Fruit fly (Drosophila melanogaster) whole organism, embryonic: ENCODE measurements around the gene Rcd2.
A peak's percentile ranks its signal among the peaks of the same experiment; 100 is the strongest.

Experiments used
- Adf1 ChIP-seq: fragments of 200-800 bp; sonication (Bioruptor generic); IDR thresholded peaks from 2 replicates; pipeline ENCODE4 v1.3.6; 2022; ENCODE audit warnings: missing biosample characterization, missing genetic modification characterization
- Antp ChIP-seq: fragments of 200-800 bp; sonication (Bioruptor generic); optimal IDR thresholded peaks from 3 replicates; lab custom pipeline; 2016; ENCODE audit warnings: missing biosample characterization, missing genetic modification characterization
- Blimp-1 ChIP-seq: fragments of 200-800 bp; sonication (Bioruptor generic); optimal IDR thresholded peaks from 3 replicates; lab custom pipeline; 2018; ENCODE audit warnings: missing biosample characterization, missing genetic modification characterization, mild to moderate bottlenecking, moderate library complexity, missing genetic modification reagents
- C15 ChIP-seq: fragments of 200-800 bp; sonication (Bioruptor generic); IDR thresholded peaks from 3 replicates; pipeline ENCODE4 v1.3.6; 2022; ENCODE audit warnings: missing biosample characterization, missing genetic modification characterization
- CG16863 ChIP-seq: fragments of 200-800 bp; sonication (Bioruptor generic); optimal IDR thresholded peaks from 3 replicates; lab custom pipeline; 2016; ENCODE audit warnings: missing biosample characterization, missing genetic modification characterization
- CG31365 ChIP-seq: fragments of 200-800 bp; sonication (Bioruptor generic); optimal IDR thresholded peaks from 2 replicates; lab custom pipeline; 2018; ENCODE audit warnings: missing biosample characterization, mild to moderate bottlenecking, missing genetic modification characterization
- CG32532 ChIP-seq: fragments of 200-800 bp; sonication (Bioruptor generic); IDR thresholded peaks from 2 replicates; pipeline ENCODE4 v1.3.6; 2022; ENCODE audit warnings: missing biosample characterization, missing genetic modification characterization
- CG33557 ChIP-seq: fragments of 200-800 bp; sonication (Bioruptor generic); optimal IDR thresholded peaks from 2 replicates; lab custom pipeline; 2019; ENCODE audit warnings: missing biosample characterization, mild to moderate bottlenecking, missing genetic modification characterization, moderate library complexity
- CG3838 ChIP-seq: fragments of 200-800 bp; sonication (Bioruptor generic); optimal IDR thresholded peaks from 3 replicates; lab custom pipeline; 2016; ENCODE audit warnings: missing biosample characterization, missing genetic modification characterization
- CG3995 ChIP-seq: fragments of 200-800 bp; sonication (Bioruptor generic); optimal IDR thresholded peaks from 3 replicates; lab custom pipeline; 2016; ENCODE audit warnings: missing biosample characterization, missing genetic modification characterization
- CG43689 ChIP-seq: fragments of 200-800 bp; sonication (Bioruptor generic); IDR thresholded peaks from 2 replicates; pipeline ENCODE4 v1.3.6; 2022; ENCODE audit warnings: missing biosample characterization, missing genetic modification characterization
- CG5245 ChIP-seq: fragments of 200-800 bp; sonication (Bioruptor generic); optimal IDR thresholded peaks from 3 replicates; lab custom pipeline; 2016; ENCODE audit warnings: missing biosample characterization, missing genetic modification characterization
- CG6791 ChIP-seq: fragments of 200-800 bp; sonication (Bioruptor generic); IDR thresholded peaks from 3 replicates; pipeline ENCODE4 v1.3.6; 2022; ENCODE audit warnings: missing biosample characterization, missing genetic modification characterization; ENCODE audit not compliant: partially characterized antibody
- CG7556 ChIP-seq: fragments of 200-800 bp; sonication (Bioruptor generic); optimal IDR thresholded peaks from 2 replicates; lab custom pipeline; 2017; ENCODE audit warnings: missing biosample characterization, mild to moderate bottlenecking, missing genetic modification characterization
- CG8290 ChIP-seq, 3 experiments: fragments of 200-800 bp; sonication (Bioruptor generic); optimal IDR thresholded peaks; 2 replicates each; lab custom pipeline; 2016 to 2019; ENCODE audit warnings: missing biosample characterization in 3 of 3, missing genetic modification characterization in 3 of 3, mild to moderate bottlenecking in 2 of 3, moderate library complexity in 1 of 3
- CG9797 ChIP-seq: fragments of 200-800 bp; sonication (Bioruptor generic); optimal IDR thresholded peaks from 3 replicates; lab custom pipeline; 2018; ENCODE audit warnings: missing biosample characterization, mild to moderate bottlenecking, missing genetic modification characterization
- CG9817 ChIP-seq: fragments of 200-800 bp; sonication (Bioruptor generic); optimal IDR thresholded peaks from 2 replicates; lab custom pipeline; 2018; ENCODE audit warnings: missing biosample characterization, mild to moderate bottlenecking, missing genetic modification characterization, moderate library complexity
- ERR ChIP-seq: fragments of 200-800 bp; sonication (Bioruptor generic); optimal IDR thresholded peaks from 2 replicates; lab custom pipeline; 2016; ENCODE audit warnings: missing biosample characterization, missing genetic modification characterization
- Ets65A ChIP-seq: fragments of 200-800 bp; sonication (Bioruptor generic); peaks from one replicate; lab custom pipeline; 2016; ENCODE audit warnings: missing biosample characterization, missing genetic modification characterization
- Fer3 ChIP-seq: fragments of 200-800 bp; sonication (Bioruptor generic); optimal IDR thresholded peaks from 2 replicates; lab custom pipeline; 2018; ENCODE audit warnings: missing biosample characterization, mild to moderate bottlenecking, missing genetic modification characterization, moderate library complexity
- Gug ChIP-seq: fragments of 200-800 bp; sonication (Bioruptor generic); IDR thresholded peaks from 4 replicates; pipeline ENCODE4 v1.3.6; 2022; ENCODE audit warnings: missing biosample characterization, missing genetic modification characterization
- Hand ChIP-seq: fragments of 200-800 bp; sonication (Bioruptor generic); optimal IDR thresholded peaks from 2 replicates; lab custom pipeline; 2017; ENCODE audit warnings: mild to moderate bottlenecking, missing biosample characterization, missing genetic modification reagents, missing genetic modification characterization
- Med ChIP-seq: fragments of 200-800 bp; sonication (Bioruptor generic); peaks from one replicate; lab custom pipeline; 2016; ENCODE audit warnings: missing biosample characterization, missing genetic modification characterization, mild to moderate bottlenecking, inconsistent platforms, moderate library complexity
- Nf-YA ChIP-seq: fragments of 200-800 bp; sonication (Bioruptor generic); IDR thresholded peaks from 2 replicates; pipeline ENCODE4 v1.3.6; 2022; ENCODE audit warnings: missing biosample characterization, missing genetic modification characterization
- NfI ChIP-seq: fragments of 200-800 bp; sonication (Bioruptor generic); optimal IDR thresholded peaks from 3 replicates; lab custom pipeline; 2018; ENCODE audit warnings: missing biosample characterization, mild to moderate bottlenecking, missing genetic modification characterization, moderate library complexity
- Pdp1 ChIP-seq, 2 experiments: fragments of 200-800 bp; sonication (Bioruptor generic); optimal IDR thresholded peaks; 3 replicates each; lab custom pipeline; 2016; ENCODE audit warnings: missing biosample characterization in 2 of 2, missing genetic modification characterization in 2 of 2, mild to moderate bottlenecking in 1 of 2, moderate library complexity in 1 of 2
- Sry-δ ChIP-seq: fragments of 200-800 bp; sonication (Bioruptor generic); optimal IDR thresholded peaks from 2 replicates; lab custom pipeline; 2016; ENCODE audit warnings: missing biosample characterization, missing genetic modification characterization
- ara ChIP-seq: fragments of 200-800 bp; sonication (Bioruptor generic); IDR thresholded peaks from 2 replicates; pipeline ENCODE4 v1.3.6; 2022; ENCODE audit warnings: missing biosample characterization, missing genetic modification characterization
- ash1 ChIP-seq: fragments of 200-800 bp; sonication (Bioruptor generic); optimal IDR thresholded peaks from 2 replicates; lab custom pipeline; 2018; ENCODE audit warnings: missing biosample characterization, mild to moderate bottlenecking, missing genetic modification characterization
- ato ChIP-seq: fragments of 200-800 bp; sonication (Bioruptor generic); IDR thresholded peaks from 2 replicates; pipeline ENCODE4 v1.3.6; 2022; ENCODE audit warnings: missing biosample characterization, missing genetic modification characterization; ENCODE audit not compliant: partially characterized antibody
- caup ChIP-seq: fragments of 200-800 bp; sonication (Bioruptor generic); optimal IDR thresholded peaks from 3 replicates; lab custom pipeline; 2017; ENCODE audit warnings: missing biosample characterization, mild to moderate bottlenecking, missing genetic modification characterization, moderate library complexity; ENCODE audit not compliant: severe bottlenecking
- chinmo ChIP-seq: fragments of 200-800 bp; sonication (Bioruptor generic); IDR thresholded peaks from 4 replicates; pipeline ENCODE4 v1.3.6; 2022; ENCODE audit warnings: missing biosample characterization, missing genetic modification characterization; ENCODE audit not compliant: partially characterized antibody
- chm ChIP-seq: fragments of 200-800 bp; sonication (Bioruptor generic); IDR thresholded peaks from 2 replicates; pipeline ENCODE4 v1.3.6; 2022; ENCODE audit warnings: missing biosample characterization, missing genetic modification characterization
- fd96Cb ChIP-seq: fragments of 200-800 bp; sonication (Bioruptor generic); optimal IDR thresholded peaks from 2 replicates; lab custom pipeline; 2018; ENCODE audit warnings: missing biosample characterization, mild to moderate bottlenecking, missing genetic modification characterization, moderate library complexity
- gcm ChIP-seq: fragments of 200-800 bp; sonication (Bioruptor generic); optimal IDR thresholded peaks from 2 replicates; lab custom pipeline; 2019; ENCODE audit warnings: missing biosample characterization, mild to moderate bottlenecking, missing genetic modification characterization, moderate library complexity
- hbn ChIP-seq: fragments of 200-800 bp; sonication (Bioruptor generic); IDR thresholded peaks from 2 replicates; pipeline ENCODE4 v1.3.6; 2022; ENCODE audit warnings: missing biosample characterization, missing genetic modification characterization; ENCODE audit not compliant: partially characterized antibody
- kay ChIP-seq: fragments of 200-800 bp; sonication (Bioruptor generic); optimal IDR thresholded peaks from 2 replicates; lab custom pipeline; 2016; ENCODE audit warnings: missing biosample characterization, missing genetic modification characterization
- nerfin-2 ChIP-seq: fragments of 200-800 bp; sonication (Bioruptor generic); IDR thresholded peaks from 2 replicates; pipeline ENCODE4 v1.3.6; 2022; ENCODE audit warnings: missing biosample characterization, missing genetic modification characterization; ENCODE audit not compliant: partially characterized antibody
- oc ChIP-seq: fragments of 200-800 bp; sonication (Bioruptor generic); optimal IDR thresholded peaks from 2 replicates; lab custom pipeline; 2018; ENCODE audit warnings: missing biosample characterization, mild to moderate bottlenecking, missing genetic modification characterization, moderate library complexity
- odd ChIP-seq: fragments of 200-800 bp; sonication (Bioruptor generic); optimal IDR thresholded peaks from 2 replicates; lab custom pipeline; 2017; ENCODE audit warnings: missing biosample characterization, mild to moderate bottlenecking, missing genetic modification characterization
- org-1 ChIP-seq: fragments of 200-800 bp; sonication (Bioruptor generic); optimal IDR thresholded peaks from 2 replicates; lab custom pipeline; 2017; ENCODE audit warnings: missing biosample characterization, missing genetic modification characterization
- pzg ChIP-seq: fragments of 200-800 bp; sonication (Bioruptor generic); optimal IDR thresholded peaks from 3 replicates; lab custom pipeline; 2018; ENCODE audit warnings: missing biosample characterization, mild to moderate bottlenecking, missing genetic modification characterization, moderate library complexity
- sisA ChIP-seq: fragments of 200-800 bp; sonication (Bioruptor generic); IDR thresholded peaks from 2 replicates; pipeline ENCODE4 v1.3.6; 2022; ENCODE audit warnings: missing biosample characterization, missing genetic modification characterization
- so ChIP-seq: fragments of 200-800 bp; sonication (Bioruptor generic); IDR thresholded peaks from 3 replicates; pipeline ENCODE4 v1.3.6; 2022; ENCODE audit warnings: missing biosample characterization, missing genetic modification characterization
- tll ChIP-seq, 2 experiments: fragments of 200-800 bp in 1 of 2; fragments of >200 bp in 1 of 2; sonication (Bioruptor generic) in 1 of 2; optimal IDR thresholded peaks; 2 replicates each; lab custom pipeline; 2017 to 2019; ENCODE audit warnings: missing biosample characterization in 2 of 2, missing genetic modification characterization in 2 of 2, mild to moderate bottlenecking in 1 of 2, moderate library complexity in 1 of 2
- yki ChIP-seq: fragments of >200 bp; optimal IDR thresholded peaks from 3 replicates; lab custom pipeline; 2018

The Rcd2 gene

DNA sequence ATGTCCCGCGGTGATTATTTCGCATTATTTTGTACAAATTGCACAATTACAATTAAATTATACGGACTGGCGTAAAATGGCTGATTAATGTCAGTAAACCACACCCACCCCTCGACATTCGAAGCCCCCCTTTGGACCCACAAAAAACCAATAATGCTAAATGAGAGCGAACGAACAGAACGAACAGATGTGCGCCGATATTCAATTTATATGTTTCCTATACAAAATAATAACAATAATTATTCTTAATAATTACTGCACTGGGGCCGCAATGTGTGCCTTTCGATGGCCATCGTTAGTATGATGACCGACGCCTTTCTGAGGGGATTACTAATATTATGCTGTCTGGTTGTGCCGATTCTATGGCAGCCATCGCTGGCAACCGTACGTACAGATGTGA lies 6.8 kb downstream of the Rcd2 start, which contains the start of gene CG13250:
Gene CG13250 (plus strand): TSS at position 301 of the 400 bp plus-strand sequence.
- TF ChIP-seq Sry-δ (GFP tag; lab: Kevin White, UChicago) (no peak), oc (tag; lab: Kevin White, UChicago) (no peak), kay (GFP tag; lab: Kevin White, UChicago) (no peak), Hand (GFP tag; lab: Kevin White, UChicago) (no peak), hbn (no peak), CG7556 (GFP tag; lab: Kevin White, UChicago) (no peak), fd96Cb (tag; lab: Kevin White, UChicago) (no peak), odd (GFP tag; lab: Kevin White, UChicago) (no peak), Gug (no peak), org-1 (GFP tag; lab: Kevin White, UChicago) (no peak), yki (lab: Kevin White, UChicago) (no peak), NfI (GFP tag; lab: Kevin White, UChicago) (no peak), caup (GFP tag; lab: Kevin White, UChicago) (no peak), CG3838 (GFP tag; lab: Kevin White, UChicago) (no peak), ash1 (no peak), ERR (GFP tag; lab: Kevin White, UChicago) (no peak), CG33557 (GFP tag; lab: Kevin White, UChicago) (no peak), pzg (GFP tag; lab: Kevin White, UChicago) (no peak), Nf-YA (GFP tag; lab: Robert Waterston, UW) (no peak)

- no peak for TF ChIP-seq ara (GFP tag; lab: Robert Waterston, UW)
- TF ChIP-seq Ets65A (GFP tag; lab: Kevin White, UChicago) = peak; percentile 2
- no peak for TF ChIP-seq chm (GFP tag; lab: Robert Waterston, UW)
- peak; percentile 36; the same call in 1 of the 2 replicates for TF ChIP-seq CG32532 (GFP tag; lab: Robert Waterston, UW)
- peak; percentile 29 for TF ChIP-seq gcm (GFP tag; lab: Kevin White, UChicago)
- TF ChIP-seq sisA (GFP tag; lab: Robert Waterston, UW) = no peak
- no peak for TF ChIP-seq Fer3 (tag; lab: Kevin White, UChicago)
- TF ChIP-seq CG3995 (GFP tag; lab: Kevin White, UChicago) = no peak
- no peak for TF ChIP-seq nerfin-2 (GFP tag; lab: Robert Waterston, UW)
- TF ChIP-seq Blimp-1 = no peak
- peak; percentile 57; the same call in 1 of the 3 replicates for TF ChIP-seq CG6791 (GFP tag; lab: Robert Waterston, UW)
- TF ChIP-seq chinmo = 0 out of 4 replicates have a peak, but pooled peaks have one; percentile 46
- peak in 1 of 2 experiments; percentile 39 for TF ChIP-seq Pdp1 (GFP tag; optimal IDR thresholded peaks at IDR 0.05; lab: Kevin White, UChicago)
- no peak for TF ChIP-seq so (GFP tag; lab: Robert Waterston, UW)
Observed at dm6 chr3L:20531257-20531656, 9.0 kb downstream of the Rcd2 start.

DNA sequence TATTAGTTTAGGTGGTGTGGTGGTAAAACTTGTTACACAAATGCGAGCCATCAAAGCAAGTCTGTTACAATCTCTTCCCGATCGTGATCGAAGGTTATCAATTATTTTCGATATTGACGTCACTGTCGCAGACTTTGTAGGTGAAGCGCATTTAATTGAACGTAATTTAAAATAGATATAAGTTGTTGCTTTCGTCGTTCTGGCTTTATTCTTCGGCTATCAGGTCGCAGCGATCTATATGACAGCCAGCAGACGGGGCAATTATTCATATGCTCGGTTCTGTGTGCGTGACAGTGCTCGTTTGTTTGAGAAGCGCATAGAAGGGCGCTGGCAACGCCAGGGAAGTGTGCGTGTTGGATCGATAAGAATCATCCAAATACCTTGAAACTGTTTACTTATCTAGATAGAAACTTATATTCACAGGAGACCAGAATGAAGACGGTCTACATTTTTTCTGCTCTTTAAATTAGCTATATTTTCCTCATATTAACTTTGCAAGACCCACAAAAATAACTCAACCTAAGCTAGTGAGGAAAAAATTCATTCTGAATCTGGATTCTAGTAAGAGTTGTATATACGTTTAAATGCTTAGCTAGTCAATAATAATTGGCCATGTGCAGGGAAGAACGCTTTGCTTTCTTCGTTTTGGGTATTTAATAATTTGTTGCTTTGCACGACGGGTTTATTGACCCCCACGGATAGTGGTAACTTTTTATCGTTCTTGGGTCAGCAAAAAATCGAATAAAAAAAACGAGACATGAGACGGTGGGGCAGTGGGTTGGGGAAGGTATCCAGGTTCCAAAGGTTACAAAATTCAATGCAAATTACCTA lies 9.7 kb downstream of the Rcd2 start:
- no peak for TF ChIP-seq CG9797 (GFP tag; lab: Kevin White, UChicago)
- no peak for TF ChIP-seq Adf1 (GFP tag; lab: Robert Waterston, UW)
- TF ChIP-seq CG43689 = no peak
- TF ChIP-seq CG5245 = no peak
- no peak for TF ChIP-seq hbn
- TF ChIP-seq tll (GFP tag; optimal IDR thresholded peaks at IDR 0.05; lab: Kevin White, UChicago) = no peak
- TF ChIP-seq C15 (GFP tag; lab: Robert Waterston, UW) = 0 out of 3 replicates have a peak, but pooled peaks have one; percentile 22
- no peak for TF ChIP-seq CG9817 (tag; lab: Kevin White, UChicago)
- TF ChIP-seq Antp (GFP tag; lab: Kevin White, UChicago) = no peak
- peak; percentile 66 for TF ChIP-seq Med (GFP tag; lab: Kevin White, UChicago)
- no peak for TF ChIP-seq ato (GFP tag; lab: Robert Waterston, UW)
- no peak for TF ChIP-seq CG31365 (tag; lab: Kevin White, UChicago)
- peak; percentile 27 for TF ChIP-seq CG8290 (GFP tag; optimal IDR thresholded peaks at IDR 0.05; lab: Kevin White, UChicago)
- TF ChIP-seq CG8290 (tag; optimal IDR thresholded peaks at IDR 0.05; lab: Kevin White, UChicago) = peak; percentile 41 to 46
- TF ChIP-seq Ets65A (GFP tag; lab: Kevin White, UChicago) = peak; percentile 60
- TF ChIP-seq CG16863 = no peak
